Worm (Caenorhabditis elegans) whole organism, L2 larva: ENCODE results near the gene srg-45.

Source experiments
- C34F6.9 ChIP-seq: fragments of 150-350 bp; optimal IDR thresholded peaks from 2 replicates; lab custom pipeline; 2014; ENCODE audit warnings: missing biosample characterization, missing genetic modification characterization
- F13H6.1 ChIP-seq: sonication (generic microtip); optimal IDR thresholded peaks from 2 replicates; lab custom pipeline; 2016; ENCODE audit warnings: missing genetic modification characterization, missing compliant biosample characterization
- R02D3.7 ChIP-seq: fragments of 150-350 bp; optimal IDR thresholded peaks from 2 replicates; lab custom pipeline; 2014; ENCODE audit warnings: missing biosample characterization, missing genetic modification characterization
- Y55F3AM.14 ChIP-seq: fragments of 200-800 bp; sonication (Bioruptor generic); optimal IDR thresholded peaks from 2 replicates; lab custom pipeline; 2018; ENCODE audit warnings: mild to moderate bottlenecking, missing genetic modification characterization, missing compliant biosample characterization
- aly-2 ChIP-seq: fragments of 150-350 bp; optimal IDR thresholded peaks from 2 replicates; lab custom pipeline; 2014; ENCODE audit warnings: missing biosample characterization, missing genetic modification characterization
- ama-1 ChIP-seq: fragments of 150-350 bp; optimal IDR thresholded peaks from 2 replicates; lab custom pipeline; 2018; ENCODE audit warnings: inconsistent platforms
- blmp-1 ChIP-seq: sonication (generic microtip); optimal IDR thresholded peaks from 2 replicates; lab custom pipeline; 2017; ENCODE audit warnings: missing genetic modification characterization, mild to moderate bottlenecking, missing compliant biosample characterization, antibody characterized with exemption, moderate library complexity; ENCODE audit not compliant: insufficient read depth
- ceh-16 ChIP-seq: fragments of 150-350 bp; optimal IDR thresholded peaks from 2 replicates; lab custom pipeline; 2014; ENCODE audit warnings: missing biosample characterization, missing genetic modification characterization
- ceh-82 ChIP-seq: fragments of 150-350 bp; optimal IDR thresholded peaks from 2 replicates; lab custom pipeline; 2014; ENCODE audit warnings: missing biosample characterization, missing genetic modification characterization
- crh-2 ChIP-seq: sonication (generic microtip); optimal IDR thresholded peaks from 2 replicates; lab custom pipeline; 2017; ENCODE audit warnings: missing biosample characterization, missing genetic modification characterization
- dmd-4 ChIP-seq: sonication (generic microtip); optimal IDR thresholded peaks from 2 replicates; lab custom pipeline; 2017; ENCODE audit warnings: missing biosample characterization, missing genetic modification characterization
- egl-27 ChIP-seq: sonication (generic microtip); optimal IDR thresholded peaks from 3 replicates; lab custom pipeline; 2017; ENCODE audit warnings: missing biosample characterization, missing genetic modification reagents, missing genetic modification characterization
- elt-3 ChIP-seq: sonication (generic microtip); optimal IDR thresholded peaks from 2 replicates; lab custom pipeline; 2017; ENCODE audit warnings: missing biosample characterization, missing genetic modification characterization
- fos-1 ChIP-seq: fragments of 150-350 bp; optimal IDR thresholded peaks from 2 replicates; lab custom pipeline; 2014; ENCODE audit warnings: missing biosample characterization, missing genetic modification characterization
- gmeb-1 ChIP-seq: fragments of 150-350 bp; optimal IDR thresholded peaks from 2 replicates; lab custom pipeline; 2014; ENCODE audit warnings: missing biosample characterization, missing genetic modification characterization
- lin-11 ChIP-seq: fragments of 150-350 bp; sonication (generic microtip); optimal IDR thresholded peaks from 2 replicates; lab custom pipeline; 2014; ENCODE audit warnings: missing biosample characterization, missing genetic modification characterization, inconsistent platforms, mixed read lengths
- lsy-2 ChIP-seq, 2 experiments: fragments of 150-350 bp in 1 of 2; sonication (generic microtip) in 1 of 2; optimal IDR thresholded peaks; 2 replicates each; lab custom pipeline; 2014 to 2017; ENCODE audit warnings: missing biosample characterization in 2 of 2, missing genetic modification characterization in 2 of 2
- mab-5 ChIP-seq: fragments of 150-350 bp; optimal IDR thresholded peaks from 2 replicates; lab custom pipeline; 2014; ENCODE audit warnings: missing biosample characterization, missing genetic modification characterization
- mbf-1 ChIP-seq: sonication (generic microtip); optimal IDR thresholded peaks from 2 replicates; lab custom pipeline; 2017; ENCODE audit warnings: missing biosample characterization, missing genetic modification characterization
- nhr-12 ChIP-seq: fragments of 150-350 bp; optimal IDR thresholded peaks from 2 replicates; lab custom pipeline; 2014; ENCODE audit warnings: missing biosample characterization, missing genetic modification characterization
- nhr-129 ChIP-seq: fragments of 150-350 bp; optimal IDR thresholded peaks from 2 replicates; lab custom pipeline; 2014; ENCODE audit warnings: missing biosample characterization, missing genetic modification characterization
- nhr-23 ChIP-seq: fragments of 150-350 bp; optimal IDR thresholded peaks from 2 replicates; lab custom pipeline; 2014; ENCODE audit warnings: missing biosample characterization, missing genetic modification reagents, missing genetic modification characterization
- nhr-237 ChIP-seq: fragments of 150-350 bp; optimal IDR thresholded peaks from 2 replicates; lab custom pipeline; 2014; ENCODE audit warnings: missing biosample characterization, missing genetic modification characterization
- nhr-25 ChIP-seq: fragments of 150-350 bp; sonication (generic microtip); optimal IDR thresholded peaks from 3 replicates; lab custom pipeline; 2014; ENCODE audit warnings: missing biosample characterization, missing genetic modification characterization
- nhr-6 ChIP-seq: fragments of 150-350 bp; optimal IDR thresholded peaks from 2 replicates; lab custom pipeline; 2014; ENCODE audit warnings: missing biosample characterization, missing genetic modification characterization
- nhr-77 ChIP-seq: fragments of 150-350 bp; optimal IDR thresholded peaks from 2 replicates; lab custom pipeline; 2014; ENCODE audit warnings: missing biosample characterization, missing genetic modification characterization
- peb-1 ChIP-seq: fragments of 150-350 bp; optimal IDR thresholded peaks from 2 replicates; lab custom pipeline; 2014; ENCODE audit warnings: missing biosample characterization, missing genetic modification characterization
- skn-1 ChIP-seq: sonication (generic microtip); optimal IDR thresholded peaks from 2 replicates; lab custom pipeline; 2017; ENCODE audit warnings: missing biosample characterization, missing genetic modification characterization
- sma-9 ChIP-seq, 2 experiments: fragments of 150-350 bp in 1 of 2; sonication (generic microtip) in 1 of 2; optimal IDR thresholded peaks; 2 replicates each; lab custom pipeline; 2014 to 2016; ENCODE audit warnings: missing genetic modification characterization in 2 of 2, mild to moderate bottlenecking in 1 of 2, missing biosample characterization in 1 of 2, missing compliant biosample characterization in 1 of 2, missing genetic modification reagents in 1 of 2, moderate library complexity in 1 of 2
- snpc-4 ChIP-seq: fragments of 150-350 bp; optimal IDR thresholded peaks from 2 replicates; lab custom pipeline; 2014; ENCODE audit warnings: missing biosample characterization, missing genetic modification characterization
- unc-55 ChIP-seq: fragments of 150-350 bp; sonication (generic microtip); optimal IDR thresholded peaks from 3 replicates; lab custom pipeline; 2014; ENCODE audit warnings: missing biosample characterization, missing genetic modification reagents, missing genetic modification characterization
- unc-62 ChIP-seq: fragments of 150-350 bp; optimal IDR thresholded peaks from 2 replicates; lab custom pipeline; 2014; ENCODE audit warnings: missing biosample characterization, missing genetic modification reagents, missing genetic modification characterization
- zag-1 ChIP-seq: fragments of 150-350 bp; optimal IDR thresholded peaks from 2 replicates; lab custom pipeline; 2014; ENCODE audit warnings: missing biosample characterization, missing genetic modification characterization
- ztf-4 ChIP-seq: fragments of 150-350 bp; optimal IDR thresholded peaks from 2 replicates; lab custom pipeline; 2014; ENCODE audit warnings: missing biosample characterization, missing genetic modification characterization

srg-45 gene

DNA sequence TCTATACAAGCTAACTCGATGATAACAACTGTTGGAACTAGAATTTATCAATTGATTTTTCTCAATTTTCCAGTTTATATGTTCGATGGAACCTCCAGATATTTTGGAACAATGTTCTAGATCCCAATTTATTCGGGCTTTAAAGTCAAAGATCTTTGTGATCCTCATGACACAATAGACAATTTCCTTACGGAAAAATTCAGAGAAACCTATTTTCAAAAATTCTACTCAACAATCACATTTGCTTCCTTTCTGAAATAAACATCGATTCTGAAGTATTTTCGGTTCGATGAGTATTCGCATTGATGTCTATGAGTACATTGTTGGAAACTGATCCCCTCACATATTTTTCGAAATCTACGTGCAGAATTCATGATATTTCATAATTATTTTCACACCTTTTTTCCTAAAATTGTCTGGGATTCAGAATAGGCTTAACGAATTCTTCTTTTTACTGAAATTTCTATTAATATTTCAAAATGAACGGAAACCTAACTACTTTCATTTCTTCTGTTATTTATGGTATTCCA is at the start of gene srg-45:
Gene srg-45, plus strand, starts transcription at position 480 of the 530 bp plus-strand sequence.
- TF ChIP-seq Y55F3AM.14 (GFP tag; lab: Kevin White, UChicago) (no peak), gmeb-1 (tag; lab: Kevin White, UChicago) (no peak), ama-1 (lab: Kevin White, UChicago) (peak; percentile 20), snpc-4 (tag; lab: Kevin White, UChicago) (no peak), elt-3 (tag; lab: Kevin White, UChicago) (no peak), nhr-25 (tag; lab: Kevin White, UChicago) (peak; percentile 9), ceh-16 (tag; lab: Kevin White, UChicago) (no peak)

DNA sequence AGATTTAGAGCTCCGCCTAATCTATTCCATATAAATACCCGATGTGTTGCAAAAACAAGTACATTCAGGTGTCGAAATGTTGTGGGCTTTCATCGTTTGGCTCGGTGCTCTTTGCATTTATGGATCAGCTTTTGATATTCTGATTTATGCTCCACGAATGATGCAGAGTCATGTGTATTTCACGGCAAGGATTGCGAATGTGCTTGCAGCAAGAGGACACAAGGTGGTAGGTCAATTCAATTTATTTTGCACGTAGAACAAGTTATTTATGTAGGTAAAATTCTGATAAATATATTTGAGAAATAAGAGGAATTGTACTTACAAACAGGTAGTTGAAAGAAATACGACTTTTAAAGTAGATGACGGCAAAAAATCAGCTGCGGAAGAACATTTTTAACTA is 48.4 kb upstream of the srg-45 start, which contains the start of gene ugt-56:
Gene ugt-56, plus strand, starts transcription at position 61 of the 400 bp plus-strand sequence.
- TF ChIP-seq F13H6.1 (tag; lab: Kevin White, UChicago) (no peak), R02D3.7 (tag; lab: Kevin White, UChicago) (no peak), nhr-23 (tag; lab: Kevin White, UChicago) (no peak), ceh-82 (tag; lab: Kevin White, UChicago) (no peak), blmp-1 (tag; lab: Kevin White, UChicago) (no peak), nhr-12 (tag; lab: Kevin White, UChicago) (no peak), nhr-237 (tag; lab: Kevin White, UChicago) (no peak), dmd-4 (tag; lab: Kevin White, UChicago) (no peak)
- TF ChIP-seq, all 48 proteins: peak for 0

DNA sequence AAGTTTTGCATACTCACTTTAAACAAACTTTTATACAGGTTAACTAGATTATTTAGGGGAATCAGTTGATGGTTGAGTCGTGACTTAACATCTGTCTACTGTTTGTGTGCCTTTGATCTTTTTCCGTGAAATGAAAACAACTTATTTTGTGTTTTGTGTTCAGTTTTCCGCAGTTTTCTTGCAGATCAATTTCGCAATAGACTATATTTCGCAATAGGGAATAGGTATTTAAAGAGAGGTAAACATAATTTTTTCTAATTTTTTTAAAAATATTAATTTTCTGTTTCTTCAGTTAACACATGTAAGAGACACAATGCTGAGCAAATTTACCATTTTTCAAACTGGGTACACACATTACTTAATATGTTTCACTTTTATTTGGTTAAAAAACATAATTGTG is 45.9 kb upstream of the srg-45 start, which contains the start of gene tbb-6:
Gene tbb-6, plus strand, starts transcription at position 155 of the 400 bp plus-strand sequence.
- TF ChIP-seq mbf-1 (tag; lab: Kevin White, UChicago) (no peak), C34F6.9 (tag; lab: Kevin White, UChicago) (peak; percentile 34)

DNA sequence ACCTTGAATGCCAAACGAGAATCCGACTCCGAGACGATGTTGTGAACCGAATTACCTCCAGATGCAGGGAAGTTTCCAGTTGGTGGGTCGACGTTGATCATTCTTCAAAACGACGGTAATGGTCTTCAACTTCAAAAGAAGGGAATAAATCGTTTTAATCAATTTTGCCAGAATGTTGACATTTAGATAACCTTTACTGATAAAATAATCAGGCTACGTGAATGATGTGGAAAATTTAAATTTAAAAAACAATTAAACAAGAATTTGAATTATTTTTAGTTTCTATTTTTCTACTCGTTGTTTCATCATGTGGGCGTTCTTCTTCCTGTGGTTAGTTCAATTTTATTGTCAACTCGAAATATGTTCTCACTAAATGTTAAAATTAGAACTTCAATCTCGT is 43.6 kb upstream of the srg-45 start, which contains the start of gene ssp-35:
Gene ssp-35, minus strand, starts transcription at position 101 of the 400 bp plus-strand sequence.
- TF ChIP-seq nhr-129 (tag; lab: Kevin White, UChicago), result no peak
- TF ChIP-seq ztf-4 (tag; lab: Kevin White, UChicago), result no peak
- TF ChIP-seq, all 48 proteins: peak for 0

DNA sequence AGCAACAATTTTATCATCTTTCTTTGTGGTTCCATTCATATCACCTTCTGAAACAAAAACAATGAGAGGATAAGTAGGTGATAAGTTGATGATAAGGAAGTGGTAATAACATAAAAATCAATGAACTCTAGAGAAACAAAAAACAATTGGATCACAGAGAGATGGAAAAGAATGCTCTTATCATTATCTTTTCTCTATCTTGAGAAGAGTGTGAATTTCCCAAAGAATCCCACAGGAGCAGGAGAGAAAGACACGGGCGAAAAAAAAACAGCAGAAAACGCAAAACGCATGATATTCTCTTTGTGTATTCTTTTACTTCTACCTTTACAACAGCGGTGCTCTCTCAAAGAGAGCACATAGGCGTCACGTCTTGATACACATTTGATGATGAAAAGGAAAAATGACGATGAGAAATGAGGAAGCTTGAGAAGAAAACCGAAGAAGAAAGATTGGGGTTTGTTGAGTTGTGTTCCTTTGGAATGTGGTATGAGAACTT is 38.0 kb upstream of the srg-45 start, which contains the start of gene twk-24:
Gene twk-24, minus strand, starts transcription at position 51 of the 496 bp plus-strand sequence.
- TF ChIP-seq ceh-82 (tag; lab: Kevin White, UChicago) (no peak), nhr-129 (tag; lab: Kevin White, UChicago) (peak; percentile 45), zag-1 (tag; lab: Kevin White, UChicago) (no peak), sma-9 (GFP tag; optimal IDR thresholded peaks at IDR 0.05; lab: Kevin White, UChicago) (peak; percentile 38), sma-9 (tag; optimal IDR thresholded peaks at IDR 0.05; lab: Kevin White, UChicago) (no peak)

DNA sequence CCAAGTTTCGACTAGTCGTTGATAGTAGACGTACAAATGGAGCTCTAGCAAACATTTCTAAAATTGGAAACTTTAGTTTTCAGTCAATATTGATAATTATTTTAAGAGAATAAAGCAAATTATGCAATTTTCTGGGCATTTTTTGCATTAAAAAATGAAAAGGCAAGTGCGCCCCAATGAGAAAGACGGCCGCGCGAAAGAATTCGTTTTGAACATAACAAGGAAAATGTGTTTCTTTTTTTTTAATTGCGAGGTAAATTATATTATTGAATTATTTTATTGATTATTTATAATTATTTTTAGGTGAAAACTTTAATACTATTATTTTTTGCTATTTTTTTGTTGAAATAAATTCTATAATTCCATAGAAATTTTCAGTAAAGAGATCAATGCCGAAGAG is 35.8 kb upstream of the srg-45 start, which contains the start of the genes tsfm-1 and capg-2:
Gene tsfm-1, minus strand, starts transcription at position 57 of the 400 bp plus-strand sequence.
Gene capg-2, plus strand, starts transcription at position 379 of the 400 bp plus-strand sequence.
- TF ChIP-seq skn-1 (tag; lab: Kevin White, UChicago) (no peak), fos-1 (tag; lab: Kevin White, UChicago) (no peak), C34F6.9 (tag; lab: Kevin White, UChicago) (peak; percentile 25), ceh-82 (tag; lab: Kevin White, UChicago) (no peak), nhr-23 (tag; lab: Kevin White, UChicago) (no peak), ceh-16 (tag; lab: Kevin White, UChicago) (no peak), lsy-2 (tag; optimal IDR thresholded peaks at IDR 0.05; lab: Kevin White, UChicago) (peak in 1 of 2 experiments; percentile 22), crh-2 (tag; lab: Kevin White, UChicago) (no peak), gmeb-1 (tag; lab: Kevin White, UChicago) (no peak)

DNA sequence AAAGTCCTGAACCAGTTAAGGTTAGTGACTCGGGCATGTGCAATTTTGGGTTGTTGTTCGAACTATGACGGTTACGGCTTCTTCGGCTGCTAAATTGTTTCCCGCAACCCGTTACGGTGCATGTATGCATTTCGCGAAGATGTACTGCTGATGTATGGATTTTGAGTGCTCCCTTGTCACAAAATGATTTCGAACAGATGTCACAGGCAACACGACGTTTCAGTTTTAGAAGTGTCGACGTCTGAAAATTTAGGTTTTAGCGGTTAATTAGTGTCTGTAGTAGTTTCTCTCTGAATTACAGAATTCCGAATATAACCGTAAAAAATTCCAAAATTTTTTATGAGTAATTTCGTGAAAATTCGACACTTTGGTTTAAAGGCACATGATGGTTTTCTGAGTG is 31.6 kb upstream of the srg-45 start:
- TF ChIP-seq crh-2 (tag; lab: Kevin White, UChicago), result no peak
- TF ChIP-seq nhr-6 (tag; lab: Kevin White, UChicago), result no peak
- TF ChIP-seq sma-9 (GFP tag; optimal IDR thresholded peaks at IDR 0.05; lab: Kevin White, UChicago), result no peak
- no peak for TF ChIP-seq sma-9 (tag; optimal IDR thresholded peaks at IDR 0.05; lab: Kevin White, UChicago)
- TF ChIP-seq lin-11 (tag; lab: Kevin White, UChicago), result no peak
- no peak for TF ChIP-seq nhr-12 (tag; lab: Kevin White, UChicago)
- TF ChIP-seq unc-55 (GFP tag; lab: Kevin White, UChicago), result no peak
- no peak for TF ChIP-seq nhr-77 (tag; lab: Kevin White, UChicago)
- no peak for TF ChIP-seq nhr-25 (tag; lab: Kevin White, UChicago)
- TF ChIP-seq mab-5 (tag; lab: Kevin White, UChicago), result no peak
- TF ChIP-seq unc-62, result no peak
- TF ChIP-seq F13H6.1 (tag; lab: Kevin White, UChicago), result no peak
- TF ChIP-seq peb-1, result no peak
- TF ChIP-seq egl-27, result no peak
- TF ChIP-seq C34F6.9 (tag; lab: Kevin White, UChicago), result no peak
- no peak for TF ChIP-seq aly-2
- TF ChIP-seq dmd-4 (tag; lab: Kevin White, UChicago), result no peak
